Worm (Caenorhabditis elegans): ENCODE results near the gene npr-5.

Gene npr-5

DNA sequence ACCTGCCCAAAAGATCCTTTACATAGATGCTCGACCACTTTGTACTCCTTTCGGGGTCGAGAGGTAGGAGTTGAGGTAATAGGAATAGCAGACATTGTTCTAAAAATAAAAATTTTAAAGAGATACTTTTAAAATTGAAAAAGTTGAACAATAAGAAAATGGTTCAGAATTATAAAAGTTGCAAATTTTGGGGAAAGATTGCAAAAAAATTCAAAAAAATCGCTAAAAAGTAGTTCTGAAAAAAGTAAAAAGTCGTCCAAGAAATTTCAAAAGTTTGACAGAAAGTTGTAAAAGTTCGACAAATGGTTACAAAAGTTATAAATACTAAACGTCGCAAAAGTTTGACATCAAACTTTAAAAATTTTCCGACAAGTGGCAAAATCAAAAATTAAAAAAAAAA lies 43.4 kb downstream of the npr-5 start, which contains the start of gene R02C2.1:
Gene R02C2.1, minus strand, starts transcription at position 101 of the 400 bp plus-strand sequence.
- TF ChIP-seq nhr-25 (tag; optimal IDR thresholded peaks at IDR 0.05), result no peak
- no peak for TF ChIP-seq ceh-82 (tag; optimal IDR thresholded peaks at IDR 0.05)
- TF ChIP-seq unc-39 (tag; optimal IDR thresholded peaks at IDR 0.05), result no peak
- TF ChIP-seq peb-1 (tag; optimal IDR thresholded peaks at IDR 0.05), result no peak
- TF ChIP-seq ZK546.5 (tag; optimal IDR thresholded peaks at IDR 0.05), result no peak
- TF ChIP-seq unc-62 (GFP tag; optimal IDR thresholded peaks at IDR 0.05), result no peak
- TF ChIP-seq unc-55 (GFP tag; optimal IDR thresholded peaks at IDR 0.05), result no peak
- TF ChIP-seq sma-9 (GFP tag; optimal IDR thresholded peaks at IDR 0.05), result no peak
- TF ChIP-seq sma-9 (tag; optimal IDR thresholded peaks at IDR 0.05), result no peak

DNA sequence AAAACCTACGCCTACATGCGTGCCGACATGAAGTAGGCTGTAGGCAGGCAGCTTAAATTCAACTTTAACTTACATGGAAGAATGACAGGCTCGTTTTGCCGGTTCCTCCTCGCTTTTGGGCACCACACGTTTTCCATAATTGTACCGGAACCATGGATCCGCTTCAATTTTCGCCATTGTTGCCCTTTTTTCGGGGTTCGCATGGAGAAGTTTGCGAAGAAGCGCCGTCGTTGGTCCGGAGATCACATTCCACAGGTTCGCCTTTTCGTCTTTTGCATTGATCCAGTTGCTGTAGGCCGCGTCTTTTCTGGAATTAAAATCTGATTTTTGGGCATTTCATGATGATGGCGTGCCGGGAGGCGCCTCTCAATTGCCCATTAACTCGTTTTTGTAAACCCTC lies 44.5 kb downstream of the npr-5 start:
- TF ChIP-seq blmp-1 (tag; optimal IDR thresholded peaks at IDR 0.05; ENCODE audit: insufficient read depth) (no peak), fos-1 (tag; optimal IDR thresholded peaks at IDR 0.05) (no peak), lin-39 (tag; optimal IDR thresholded peaks at IDR 0.05) (no peak), mdl-1 (tag; optimal IDR thresholded peaks at IDR 0.05) (no peak), sma-9 (GFP tag; optimal IDR thresholded peaks at IDR 0.05) (no peak), sma-9 (tag; optimal IDR thresholded peaks at IDR 0.05) (no peak), unc-55 (GFP tag; optimal IDR thresholded peaks at IDR 0.05) (no peak), lsy-2 (tag; optimal IDR thresholded peaks at IDR 0.05) (no peak), aly-2 (tag; optimal IDR thresholded peaks at IDR 0.05) (no peak), mab-5 (tag; optimal IDR thresholded peaks at IDR 0.05) (no peak), lin-13 (GFP tag; optimal IDR thresholded peaks at IDR 0.05) (no peak), ztf-11 (tag; optimal IDR thresholded peaks at IDR 0.05) (no peak), C34F6.9 (tag; optimal IDR thresholded peaks at IDR 0.05) (no peak), crh-2 (tag; optimal IDR thresholded peaks at IDR 0.05) (no peak), lin-11 (tag; optimal IDR thresholded peaks at IDR 0.05) (no peak), nhr-237 (tag; optimal IDR thresholded peaks at IDR 0.05) (no peak)

DNA sequence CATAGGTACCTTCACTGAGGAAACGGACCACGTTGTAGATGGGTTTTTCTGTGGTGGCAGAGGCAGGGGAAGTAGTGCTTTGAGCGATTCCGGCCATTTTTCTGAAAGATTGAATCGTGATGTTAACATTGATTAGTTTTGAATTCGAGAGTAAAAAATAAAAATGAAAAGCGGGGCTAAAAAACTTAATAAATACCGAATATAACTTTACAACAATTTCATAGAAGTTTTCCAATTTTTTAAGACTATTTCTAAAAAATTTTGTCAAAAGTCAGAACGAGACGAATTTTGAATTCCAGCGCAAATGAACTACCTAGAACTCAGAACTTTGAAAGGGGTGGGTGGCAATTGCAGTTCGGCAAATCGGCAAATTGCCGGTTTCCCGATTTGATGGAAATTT lies 46.9 kb downstream of the npr-5 start, which contains the start of gene kin-33:
Gene kin-33, minus strand, starts transcription at position 101 of the 400 bp plus-strand sequence.
- TF ChIP-seq nhr-129 (tag; optimal IDR thresholded peaks at IDR 0.05) (no peak), dmd-4 (tag; optimal IDR thresholded peaks at IDR 0.05) (no peak), unc-55 (GFP tag; optimal IDR thresholded peaks at IDR 0.05) (no peak), sma-9 (GFP tag; optimal IDR thresholded peaks at IDR 0.05) (no peak), sma-9 (tag; optimal IDR thresholded peaks at IDR 0.05) (no peak), egl-27 (tag; optimal IDR thresholded peaks at IDR 0.05) (no peak), crh-2 (tag; optimal IDR thresholded peaks at IDR 0.05) (no peak), mbf-1 (tag; optimal IDR thresholded peaks at IDR 0.05) (no peak), peb-1 (tag; optimal IDR thresholded peaks at IDR 0.05) (no peak), C34F6.9 (tag; optimal IDR thresholded peaks at IDR 0.05) (no peak), nhr-21 (tag; optimal IDR thresholded peaks at IDR 0.05) (no peak)
